Fruit fly (Drosophila melanogaster) whole organism, wandering third instar larva: Measurements from ENCODE around the gene kraken.

Experiments used
- Abd-B ChIP-seq: fragments of >200 bp; optimal IDR thresholded peaks from 2 replicates; lab custom pipeline; 2017; ENCODE audit warnings: missing biosample characterization, missing genetic modification characterization
- CG32264 ChIP-seq: fragments of 200-800 bp; sonication (Bioruptor generic); optimal IDR thresholded peaks from 2 replicates; lab custom pipeline; 2016; ENCODE audit warnings: missing biosample characterization, missing genetic modification characterization
- CG9705 ChIP-seq: fragments of 200-800 bp; sonication (Bioruptor generic); optimal IDR thresholded peaks from 2 replicates; lab custom pipeline; 2018; ENCODE audit warnings: missing biosample characterization, mild to moderate bottlenecking, missing genetic modification characterization
- CrebA ChIP-seq: fragments of 200-800 bp; sonication (Bioruptor generic); optimal IDR thresholded peaks from 2 replicates; lab custom pipeline; 2016; ENCODE audit warnings: missing biosample characterization, mild to moderate bottlenecking, missing genetic modification characterization, borderline replicate concordance
- Dfd ChIP-seq: fragments of >200 bp; optimal IDR thresholded peaks from 2 replicates; lab custom pipeline; 2017; ENCODE audit warnings: missing biosample characterization, missing genetic modification characterization
- Dif ChIP-seq: fragments of 200-275, 200-300 bp; sonication (Bioruptor generic); optimal IDR thresholded peaks from 2 replicates; lab custom pipeline; 2018; ENCODE audit warnings: missing biosample characterization, missing genetic modification characterization; ENCODE audit not compliant: partially characterized antibody
- GATAd ChIP-seq: sonication (Bioruptor generic); optimal IDR thresholded peaks from 2 replicates; lab custom pipeline; 2016; ENCODE audit warnings: missing biosample characterization, missing genetic modification characterization
- HLH106 ChIP-seq: fragments of 200-800 bp; optimal IDR thresholded peaks from 3 replicates; lab custom pipeline; 2019; ENCODE audit warnings: missing biosample characterization, mild to moderate bottlenecking, missing genetic modification characterization, moderate library complexity
- Hnf4 ChIP-seq: fragments of 200-800 bp; sonication (Bioruptor generic); optimal IDR thresholded peaks from 2 replicates; lab custom pipeline; 2016; ENCODE audit warnings: missing biosample characterization, mild to moderate bottlenecking, missing genetic modification characterization
- Hr78 ChIP-seq: fragments of >200 bp; optimal IDR thresholded peaks from 2 replicates; lab custom pipeline; 2017; ENCODE audit warnings: missing biosample characterization, missing genetic modification characterization
- Hr83 ChIP-seq: fragments of 200-300 bp; sonication (Bioruptor generic); optimal IDR thresholded peaks from 2 replicates; lab custom pipeline; 2016; ENCODE audit warnings: missing biosample characterization, mild to moderate bottlenecking, missing genetic modification characterization, moderate library complexity; ENCODE audit not compliant: poor library complexity, severe bottlenecking
- Jra ChIP-seq: sonication (Bioruptor generic); optimal IDR thresholded peaks from 2 replicates; lab custom pipeline; 2016; ENCODE audit warnings: missing biosample characterization, missing genetic modification characterization
- Mio ChIP-seq: sonication (Bioruptor generic); optimal IDR thresholded peaks from 2 replicates; lab custom pipeline; 2016; ENCODE audit warnings: missing biosample characterization, missing genetic modification characterization
- Myc ChIP-seq: fragments of >200 bp; optimal IDR thresholded peaks from 2 replicates; lab custom pipeline; 2017
- N ChIP-seq: fragments of >200 bp; optimal IDR thresholded peaks from 2 replicates; lab custom pipeline; 2018; ENCODE audit warnings: missing biosample characterization, missing external identifiers, missing genetic modification characterization
- OdsH ChIP-seq: fragments of 200-800 bp; sonication (Bioruptor generic); optimal IDR thresholded peaks from 2 replicates; lab custom pipeline; 2016; ENCODE audit warnings: missing biosample characterization, mild to moderate bottlenecking, missing genetic modification characterization
- Rel ChIP-seq, 2 experiments: fragments of 200-800 bp; sonication (Bioruptor generic) in 1 of 2; optimal IDR thresholded peaks; 2 replicates in 1 of 2; 3 replicates in 1 of 2; lab custom pipeline; 2016 to 2019; ENCODE audit warnings: mild to moderate bottlenecking in 2 of 2, missing biosample characterization in 2 of 2, missing genetic modification characterization in 2 of 2, moderate library complexity in 1 of 2
- Sp1 ChIP-seq: fragments of 200-800 bp; sonication (Bioruptor generic); optimal IDR thresholded peaks from 3 replicates; lab custom pipeline; 2019; ENCODE audit warnings: missing biosample characterization, mild to moderate bottlenecking, missing genetic modification characterization, moderate library complexity
- Vsx2 ChIP-seq: fragments of 200-300, 225-300 bp; sonication (Bioruptor generic); optimal IDR thresholded peaks from 2 replicates; lab custom pipeline; 2018; ENCODE audit warnings: missing biosample characterization, missing genetic modification characterization; ENCODE audit not compliant: partially characterized antibody
- br ChIP-seq: fragments of 200-800 bp; sonication (Bioruptor generic); optimal IDR thresholded peaks from 2 replicates; lab custom pipeline; 2016; ENCODE audit warnings: missing biosample characterization, missing genetic modification characterization
- brk ChIP-seq: fragments of 200-800 bp; sonication (Bioruptor generic); optimal IDR thresholded peaks from 2 replicates; lab custom pipeline; 2016; ENCODE audit warnings: missing biosample characterization, mild to moderate bottlenecking, missing genetic modification characterization
- dl ChIP-seq, 2 experiments: fragments of 175-275, 200-275 bp in 1 of 2; fragments of 200-275 bp in 1 of 2; sonication (Bioruptor generic); optimal IDR thresholded peaks; lab custom pipeline; 2018; ENCODE audit warnings: mild to moderate bottlenecking in 2 of 2, missing biosample characterization in 2 of 2, missing genetic modification characterization in 2 of 2, moderate library complexity in 2 of 2; ENCODE audit not compliant: partially characterized antibody in 2 of 2, insufficient read depth in 1 of 2
- dmrt93B ChIP-seq: fragments of 200-800 bp; sonication (Bioruptor generic); optimal IDR thresholded peaks from 2 replicates; lab custom pipeline; 2018; ENCODE audit warnings: missing biosample characterization, mild to moderate bottlenecking, missing genetic modification characterization
- dsf ChIP-seq: sonication (Bioruptor generic); optimal IDR thresholded peaks from 2 replicates; lab custom pipeline; 2016; ENCODE audit warnings: missing biosample characterization, missing genetic modification characterization, borderline replicate concordance
- ey ChIP-seq: fragments of 200-800 bp; sonication (Bioruptor generic); optimal IDR thresholded peaks from 2 replicates; lab custom pipeline; 2016; ENCODE audit warnings: missing biosample characterization, missing genetic modification characterization
- foxo ChIP-seq, 2 experiments: fragments of 200-800 bp; sonication (Bioruptor generic); optimal IDR thresholded peaks; 2 replicates in 1 of 2; 3 replicates in 1 of 2; lab custom pipeline; 2016 to 2017; ENCODE audit warnings: missing biosample characterization in 2 of 2, missing genetic modification characterization in 2 of 2
- fru ChIP-seq: fragments of 200-800 bp; sonication (Bioruptor generic); optimal IDR thresholded peaks from 3 replicates; lab custom pipeline; 2016; ENCODE audit warnings: missing biosample characterization, mild to moderate bottlenecking, missing genetic modification characterization
- h ChIP-seq: fragments of 200-800 bp; sonication (Bioruptor generic); optimal IDR thresholded peaks from 3 replicates; lab custom pipeline; 2016; ENCODE audit warnings: missing biosample characterization, mild to moderate bottlenecking, missing genetic modification characterization
- jim ChIP-seq: fragments of 175-275, 200-325 bp; sonication (Bioruptor generic); optimal IDR thresholded peaks from 2 replicates; lab custom pipeline; 2016; ENCODE audit warnings: missing biosample characterization, mild to moderate bottlenecking, missing genetic modification characterization
- lola ChIP-seq: fragments of >200 bp; optimal IDR thresholded peaks from 2 replicates; lab custom pipeline; 2017; ENCODE audit warnings: missing biosample characterization, missing genetic modification characterization
- pan ChIP-seq: fragments of >200 bp; optimal IDR thresholded peaks from 2 replicates; lab custom pipeline; 2017
- psq ChIP-seq: fragments of 200-800 bp; sonication (Bioruptor generic); optimal IDR thresholded peaks from 3 replicates; lab custom pipeline; 2017; ENCODE audit warnings: missing biosample characterization, mild to moderate bottlenecking, missing genetic modification characterization, moderate library complexity
- rgr ChIP-seq: fragments of 200-800 bp; sonication (Bioruptor generic); optimal IDR thresholded peaks from 3 replicates; lab custom pipeline; 2016; ENCODE audit warnings: missing biosample characterization, mild to moderate bottlenecking, missing genetic modification characterization
- sage ChIP-seq: fragments of 200-800 bp; sonication (Bioruptor generic); optimal IDR thresholded peaks from 2 replicates; lab custom pipeline; 2016; ENCODE audit warnings: missing biosample characterization, mild to moderate bottlenecking, missing genetic modification characterization
- sv ChIP-seq: fragments of 200-800 bp; sonication (Bioruptor generic); optimal IDR thresholded peaks from 3 replicates; lab custom pipeline; 2016; ENCODE audit warnings: missing biosample characterization, missing genetic modification characterization
- tai ChIP-seq: sonication (Bioruptor generic); optimal IDR thresholded peaks from 2 replicates; lab custom pipeline; 2016; ENCODE audit warnings: missing biosample characterization, missing genetic modification characterization
- usp ChIP-seq: fragments of >200 bp; optimal IDR thresholded peaks from 2 replicates; lab custom pipeline; 2017; ENCODE audit warnings: missing biosample characterization, missing genetic modification characterization
- woc ChIP-seq: sonication (Bioruptor generic); optimal IDR thresholded peaks from 2 replicates; lab custom pipeline; 2016; ENCODE audit warnings: missing biosample characterization, mild to moderate bottlenecking, missing genetic modification characterization

Gene kraken

DNA sequence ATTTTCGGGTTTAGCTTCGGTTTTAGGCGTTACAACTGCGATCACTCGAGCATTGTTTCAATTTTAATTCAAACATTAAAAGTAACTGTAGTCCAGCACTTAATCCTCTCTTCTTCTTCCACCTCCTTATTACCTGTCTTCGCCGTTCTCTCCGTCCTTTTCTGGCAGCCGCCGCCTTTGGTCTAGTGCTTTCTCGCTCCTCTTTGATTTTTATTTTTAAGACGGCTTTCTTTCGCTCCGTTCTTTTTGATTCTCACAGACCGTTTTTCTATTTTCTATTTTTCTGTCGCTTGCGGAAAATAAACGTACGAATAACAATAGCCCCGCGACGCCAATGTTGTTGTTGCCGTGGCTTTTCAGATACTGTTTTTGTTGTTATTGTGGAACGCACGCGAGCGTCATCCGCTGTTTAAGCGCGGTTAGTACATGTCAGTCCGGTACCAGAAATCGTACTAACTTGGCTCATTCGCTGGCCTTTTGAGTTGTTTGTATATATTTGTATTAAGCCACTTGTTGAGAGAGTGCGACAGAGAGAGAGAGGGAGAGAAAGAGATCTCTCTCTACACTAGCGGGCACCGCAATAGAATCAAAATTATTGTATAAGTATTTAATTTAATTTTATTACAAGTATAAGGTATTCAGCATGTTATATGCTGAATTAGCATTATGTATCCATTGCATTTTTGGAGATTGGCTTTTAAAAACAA, 15.5 kb downstream of the kraken start, which contains the start of gene aru:
Gene aru (minus strand): TSS at position 456 of the 707 bp plus-strand sequence.
- TF ChIP-seq Myc (no peak), usp (no peak), fru (GFP tag; lab: Kevin White, UChicago) (peak; percentile 68), br (GFP tag; lab: Kevin White, UChicago) (no peak), CrebA (GFP tag; lab: Kevin White, UChicago) (no peak), ey (no peak), CG9705 (GFP tag; lab: Kevin White, UChicago) (no peak), Dfd (no peak), brk (GFP tag; lab: Kevin White, UChicago) (peak; percentile 37), foxo (GFP tag; optimal IDR thresholded peaks at IDR 0.05; lab: Kevin White, UChicago) (no peak), GATAd (no peak), rgr (GFP tag; lab: Kevin White, UChicago) (peak; percentile 2), Hr83 (GFP tag; lab: Kevin White, UChicago) (peak; percentile 19), Mio (GFP tag; lab: Kevin White, UChicago) (no peak), OdsH (GFP tag; lab: Kevin White, UChicago) (no peak), sage (GFP tag; lab: Kevin White, UChicago) (peak; percentile 21), woc (GFP tag; lab: Kevin White, UChicago) (peak; percentile 36), N (GFP tag; lab: Kevin White, UChicago) (no peak), Hnf4 (GFP tag; lab: Kevin White, UChicago) (peak; percentile 43), Dif (GFP tag; lab: Kevin White, UChicago) (peak; percentile 82), psq (GFP tag; lab: Kevin White, UChicago) (peak; percentile 38), Jra (GFP tag; lab: Kevin White, UChicago) (no peak), Rel (GFP tag; optimal IDR thresholded peaks at IDR 0.05; lab: Kevin White, UChicago) (no peak), Rel (tag; optimal IDR thresholded peaks at IDR 0.05; lab: Kevin White, UChicago) (peak; percentile 6), sv (no peak), CG32264 (GFP tag; lab: Kevin White, UChicago) (no peak), Abd-B (GFP tag; lab: Kevin White, UChicago) (no peak), jim (no peak), Hr78 (GFP tag; lab: Kevin White, UChicago) (no peak), tai (no peak), dl (GFP tag; optimal IDR thresholded peaks at IDR 0.05; lab: Kevin White, UChicago; ENCODE audit: insufficient read depth in 1 of 2, partially characterized antibody in 2 of 2) (peak in 1 of 2 experiments; percentile 56), HLH106 (tag; lab: Kevin White, UChicago) (peak; percentile 43), dsf (GFP tag; lab: Kevin White, UChicago) (no peak), pan (lab: Kevin White, UChicago) (no peak), Vsx2 (GFP tag; lab: Kevin White, UChicago) (no peak), Sp1 (GFP tag; lab: Kevin White, UChicago) (peak; percentile 30), dmrt93B (no peak), lola (no peak), h (GFP tag; lab: Kevin White, UChicago) (peak; percentile 48)

DNA sequence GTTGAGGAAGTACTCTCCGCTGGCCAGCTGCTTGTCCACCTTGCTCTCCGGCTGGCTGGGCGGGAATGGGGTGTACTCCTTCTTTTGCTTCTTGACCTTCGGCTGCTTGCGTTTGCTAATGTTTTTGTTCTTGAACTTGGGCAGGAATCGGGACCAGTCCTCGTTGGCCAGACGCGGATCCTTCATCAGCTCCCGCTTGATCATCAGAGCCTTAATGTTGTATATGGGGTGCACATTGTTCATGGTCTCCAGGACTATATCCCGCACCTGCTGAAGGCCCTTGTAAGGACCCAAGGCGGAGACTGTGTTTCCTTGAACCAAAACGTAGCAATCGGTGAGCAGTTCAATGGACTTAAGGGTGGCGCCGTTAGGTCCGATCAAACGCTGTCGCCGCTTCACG, 16.4 kb downstream of the kraken start:
- no peak for TF ChIP-seq GATAd
- TF ChIP-seq dmrt93B = no peak
- TF ChIP-seq Hnf4 (GFP tag; lab: Kevin White, UChicago) = no peak
- TF ChIP-seq fru (GFP tag; lab: Kevin White, UChicago) = no peak
- TF ChIP-seq sv = no peak
- no peak for TF ChIP-seq CG32264 (GFP tag; lab: Kevin White, UChicago)
- no peak for TF ChIP-seq br (GFP tag; lab: Kevin White, UChicago)
- TF ChIP-seq, all 38 proteins: peak for 0
